Worm (Caenorhabditis elegans): ENCODE measurements around the gene ceh-22.

- no peak for TF ChIP-seq Y105C5A.15 (GFP tag; IDR thresholded peaks at IDR 0.05)
- TF ChIP-seq nhr-25 (tag; optimal IDR thresholded peaks at IDR 0.05; ENCODE audit: borderline replicate concordance, insufficient read depth): no peak
- TF ChIP-seq ama-1 (optimal IDR thresholded peaks at IDR 0.05): no peak
- no peak for TF ChIP-seq pha-4 (GFP tag; IDR thresholded peaks at IDR 0.05)
- TF ChIP-seq pha-4 (tag; optimal IDR thresholded peaks at IDR 0.05): no peak
- TF ChIP-seq ZK546.5 (tag; optimal IDR thresholded peaks at IDR 0.05): no peak
- no peak for TF ChIP-seq aly-2 (tag; optimal IDR thresholded peaks at IDR 0.05)
- no peak for TF ChIP-seq spr-1 (tag; optimal IDR thresholded peaks at IDR 0.05)
- no peak for TF ChIP-seq zag-1 (tag; optimal IDR thresholded peaks at IDR 0.05)
- TF ChIP-seq dpl-1 (GFP tag; optimal IDR thresholded peaks at IDR 0.05): no peak
- no peak for TF ChIP-seq ztf-11 (tag; optimal IDR thresholded peaks at IDR 0.05)
- no peak for TF ChIP-seq tag-97 (GFP tag; IDR thresholded peaks at IDR 0.05)
- TF ChIP-seq nhr-237 (tag; optimal IDR thresholded peaks at IDR 0.05): no peak
- TF ChIP-seq nhr-10 (tag; optimal IDR thresholded peaks at IDR 0.05): no peak
These were observed 39.0 kb upstream of the ceh-22 start, which contains the start of gene mab-23 for ce11 chrV:10632758-10633157.
